Worm (Caenorhabditis elegans) whole organism, L3 larva: ENCODE results near the gene T10C6.10.

Source experiments
- ama-1 ChIP-seq: fragments of 150-350 bp; optimal IDR thresholded peaks from 2 replicates; lab custom pipeline; 2018
- egl-27 ChIP-seq: sonication (generic microtip); optimal IDR thresholded peaks from 4 replicates; lab custom pipeline; 2017; ENCODE audit warnings: missing biosample characterization, missing genetic modification reagents, missing genetic modification characterization
- elt-3 ChIP-seq, 3 experiments: fragments of 150-350 bp in 1 of 3; sonication (generic microtip) in 2 of 3; optimal IDR thresholded peaks; 2 replicates in 2 of 3; 4 replicates in 1 of 3; lab custom pipeline; 2014 to 2017; ENCODE audit warnings: missing biosample characterization in 3 of 3, missing genetic modification characterization in 3 of 3
- fkh-10 ChIP-seq: sonication (generic microtip); optimal IDR thresholded peaks from 2 replicates; lab custom pipeline; 2017; ENCODE audit warnings: missing biosample characterization, missing genetic modification reagents, missing genetic modification characterization
- lin-15B ChIP-seq: fragments of 150-350 bp; optimal IDR thresholded peaks from 2 replicates; lab custom pipeline; 2014; ENCODE audit warnings: missing biosample characterization, missing genetic modification characterization
- nhr-77 ChIP-seq: fragments of 150-350 bp; optimal IDR thresholded peaks from 2 replicates; lab custom pipeline; 2014; ENCODE audit warnings: missing biosample characterization, missing genetic modification characterization
- pha-4 ChIP-seq: fragments of 150-350 bp; optimal IDR thresholded peaks from 2 replicates; lab custom pipeline; 2014; ENCODE audit warnings: missing biosample characterization, missing genetic modification reagents, missing genetic modification characterization
- skn-1 ChIP-seq: fragments of 150-350 bp; optimal IDR thresholded peaks from 2 replicates; lab custom pipeline; 2014; ENCODE audit warnings: missing biosample characterization, missing genetic modification characterization
- snpc-4 ChIP-seq: fragments of 150-350 bp; optimal IDR thresholded peaks from 2 replicates; lab custom pipeline; 2014; ENCODE audit warnings: missing biosample characterization, missing genetic modification characterization
- unc-62 ChIP-seq: fragments of 150-350 bp; sonication (generic microtip); optimal IDR thresholded peaks from 4 replicates; lab custom pipeline; 2014; ENCODE audit warnings: missing biosample characterization, missing genetic modification reagents, missing genetic modification characterization
- zag-1 ChIP-seq: fragments of 150-350 bp; optimal IDR thresholded peaks from 2 replicates; lab custom pipeline; 2014; ENCODE audit warnings: missing biosample characterization, missing genetic modification characterization
- ztf-11 ChIP-seq: fragments of 150-350 bp; optimal IDR thresholded peaks from 2 replicates; lab custom pipeline; 2014; ENCODE audit warnings: missing biosample characterization, missing genetic modification characterization

DNA sequence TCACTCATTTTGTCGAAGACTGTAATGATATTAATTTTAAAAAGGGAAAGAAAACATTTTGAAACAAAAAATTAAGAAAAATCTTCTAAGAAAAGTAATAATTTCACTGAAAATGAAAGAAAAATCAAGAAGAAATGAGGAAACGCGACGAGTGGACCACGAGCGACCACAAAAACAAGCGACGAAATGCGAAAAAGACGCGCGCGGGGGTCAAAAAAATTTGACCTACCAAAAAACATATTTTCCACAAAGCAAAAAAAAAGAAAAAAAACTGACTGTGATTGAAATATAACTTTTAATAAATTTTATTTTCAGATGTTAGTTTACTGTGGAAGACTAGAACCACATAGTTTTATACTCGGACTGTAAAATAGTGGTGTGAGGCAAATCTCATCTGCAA is 22.7 kb downstream of the T10C6.10 start, which contains the start of gene F14H3.6:
- TF ChIP-seq snpc-4 (tag; lab: Kevin White, UChicago) (no peak), zag-1 (tag; lab: Kevin White, UChicago) (no peak), fkh-10 (GFP tag; lab: Kevin White, UChicago) (no peak), ztf-11 (tag; lab: Kevin White, UChicago) (no peak), skn-1 (tag; lab: Kevin White, UChicago) (no peak), elt-3 (tag; optimal IDR thresholded peaks at IDR 0.05; lab: Kevin White, UChicago) (no peak), lin-15B (no peak), ama-1 (no peak), pha-4 (tag; lab: Kevin White, UChicago) (no peak), nhr-77 (tag; lab: Kevin White, UChicago) (no peak), unc-62 (GFP tag; lab: Kevin White, UChicago) (no peak), egl-27 (tag; lab: Kevin White, UChicago) (no peak)
